Worm (Caenorhabditis elegans) whole organism, L4 larva: ENCODE results near the gene nas-17.
A peak's percentile ranks its signal among the peaks of the same experiment; 100 is the strongest.

Experiments
- F44E2.7 ChIP-seq: fragments of 200-800 bp; sonication (Bioruptor generic); IDR thresholded peaks from 2 replicates; pipeline ENCODE4 v2.1.2; 2022; ENCODE audit warnings: missing genetic modification characterization, missing compliant biosample characterization
- egl-43 ChIP-seq: fragments of 200-800 bp; sonication (Bioruptor generic); IDR thresholded peaks from 2 replicates; pipeline ENCODE4 v1.3.6; 2022; ENCODE audit warnings: missing genetic modification reagents, missing genetic modification characterization, missing compliant biosample characterization
- lin-1 ChIP-seq: fragments of 200-800 bp; sonication (Bioruptor generic); IDR thresholded peaks from 2 replicates; pipeline ENCODE4 v1.3.6; 2022; ENCODE audit warnings: missing genetic modification reagents, missing genetic modification characterization, missing compliant biosample characterization
- set-16 ChIP-seq: fragments of 200-800 bp; sonication (Bioruptor generic); IDR thresholded peaks from 2 replicates; pipeline ENCODE4 v1.3.6; 2022; ENCODE audit warnings: missing genetic modification reagents, missing genetic modification characterization, missing compliant biosample characterization

Gene nas-17

ce11 chrV:11449404-11449803 lies 50.7 kb downstream of the nas-17 start:
- TF ChIP-seq lin-1 (GFP tag; lab: Robert Waterston, UW) (no peak), F44E2.7 (GFP tag; lab: Robert Waterston, UW) (0 out of 2 replicates have a peak, but pooled peaks have one; percentile 18), set-16 (peak; percentile 93), egl-43 (no peak)
- TF ChIP-seq, all 104 proteins: peak for 2
